Worm (Caenorhabditis elegans) whole organism, L1 larva: ENCODE data around the gene C01G5.7.

Experiments
- C04F5.9 ChIP-seq: sonication (generic microtip); optimal IDR thresholded peaks from 2 replicates; lab custom pipeline; 2016; ENCODE audit warnings: missing genetic modification characterization, missing compliant biosample characterization
- C16A3.4 ChIP-seq: fragments of 150-350 bp; optimal IDR thresholded peaks from 2 replicates; lab custom pipeline; 2014; ENCODE audit warnings: missing biosample characterization, missing genetic modification characterization
- C34B4.2 ChIP-seq: sonication (generic microtip); optimal IDR thresholded peaks from 2 replicates; lab custom pipeline; 2017; ENCODE audit warnings: mild to moderate bottlenecking, missing genetic modification characterization, missing compliant biosample characterization
- F16B12.6 ChIP-seq: fragments of 150-350 bp; optimal IDR thresholded peaks from 2 replicates; lab custom pipeline; 2014; ENCODE audit warnings: missing biosample characterization, missing genetic modification characterization
- aly-2 ChIP-seq: fragments of 150-350 bp; optimal IDR thresholded peaks from 2 replicates; lab custom pipeline; 2014; ENCODE audit warnings: missing biosample characterization, missing genetic modification characterization
- ama-1 ChIP-seq: fragments of 150-350 bp; optimal IDR thresholded peaks from 2 replicates; lab custom pipeline; 2014
- blmp-1 ChIP-seq: fragments of 150-350 bp; optimal IDR thresholded peaks from 2 replicates; lab custom pipeline; 2014; ENCODE audit warnings: missing biosample characterization, missing genetic modification characterization
- ceh-63 ChIP-seq: fragments of 200-800 bp; sonication (Bioruptor generic); optimal IDR thresholded peaks from 2 replicates; lab custom pipeline; 2018; ENCODE audit warnings: mild to moderate bottlenecking, missing genetic modification characterization, missing compliant biosample characterization
- ceh-8 ChIP-seq: fragments of 200-800 bp; sonication (Bioruptor generic); optimal IDR thresholded peaks from 2 replicates; lab custom pipeline; 2018; ENCODE audit warnings: mild to moderate bottlenecking, missing genetic modification characterization, moderate library complexity, missing compliant biosample characterization
- ceh-82 ChIP-seq, 3 experiments: fragments of 150-350 bp in 1 of 3; sonication (generic microtip) in 2 of 3; optimal IDR thresholded peaks; 2 replicates each; lab custom pipeline; 2014 to 2017; ENCODE audit warnings: missing biosample characterization in 3 of 3, missing genetic modification characterization in 3 of 3
- ceh-88 ChIP-seq: fragments of 200-800 bp; sonication (Bioruptor generic); IDR thresholded peaks from 2 replicates; pipeline ENCODE4 v1.3.6; 2022; ENCODE audit warnings: missing genetic modification characterization, missing compliant biosample characterization
- ceh-90 ChIP-seq: sonication (generic microtip); optimal IDR thresholded peaks from 2 replicates; lab custom pipeline; 2016; ENCODE audit warnings: missing genetic modification characterization, missing compliant biosample characterization
- efl-1 ChIP-seq, 4 experiments: fragments of 150-350 bp; optimal IDR thresholded peaks in 3 of 4; peaks in 1 of 4; 1 replicate in 1 of 4; 2 replicates in 3 of 4; lab custom pipeline; 2014; ENCODE audit warnings: missing biosample characterization in 2 of 4, missing genetic modification characterization in 2 of 4, missing genetic modification reagents in 2 of 4
- egl-27 ChIP-seq, 2 experiments: fragments of 150-350 bp in 1 of 2; sonication (generic microtip); optimal IDR thresholded peaks; 3 replicates each; lab custom pipeline; 2017 to 2018; ENCODE audit warnings: missing biosample characterization in 2 of 2, missing genetic modification characterization in 2 of 2, missing genetic modification reagents in 2 of 2
- elt-2 ChIP-seq: sonication (generic microtip); optimal IDR thresholded peaks from 2 replicates; lab custom pipeline; 2016; ENCODE audit warnings: missing genetic modification characterization, mild to moderate bottlenecking, inconsistent platforms, missing compliant biosample characterization, missing genetic modification reagents
- ets-5 ChIP-seq: fragments of 200-800 bp; sonication (Bioruptor generic); IDR thresholded peaks from 2 replicates; pipeline ENCODE4 v1.3.6; 2022; ENCODE audit warnings: missing genetic modification characterization, missing compliant biosample characterization
- fkh-10 ChIP-seq: sonication (generic microtip); optimal IDR thresholded peaks from 2 replicates; lab custom pipeline; 2017; ENCODE audit warnings: missing biosample characterization, missing genetic modification reagents, missing genetic modification characterization
- fkh-8 ChIP-seq: sonication (generic microtip); optimal IDR thresholded peaks from 2 replicates; lab custom pipeline; 2016; ENCODE audit warnings: mild to moderate bottlenecking, missing genetic modification characterization, missing compliant biosample characterization
- fos-1 ChIP-seq: fragments of 150-350 bp; optimal IDR thresholded peaks from 2 replicates; lab custom pipeline; 2014; ENCODE audit warnings: missing biosample characterization, missing genetic modification characterization
- grh-1 ChIP-seq: fragments of 200-800 bp; sonication (Bioruptor generic); IDR thresholded peaks from 2 replicates; pipeline ENCODE4 v1.3.6; 2022; ENCODE audit warnings: missing genetic modification reagents, missing genetic modification characterization, missing compliant biosample characterization
- hlh-17 ChIP-seq: fragments of 200-800 bp; sonication (Bioruptor generic); optimal IDR thresholded peaks from 2 replicates; lab custom pipeline; 2018; ENCODE audit warnings: missing genetic modification characterization, mild to moderate bottlenecking, missing compliant biosample characterization, moderate library complexity, borderline replicate concordance
- hlh-4 ChIP-seq: sonication (generic microtip); optimal IDR thresholded peaks from 2 replicates; lab custom pipeline; 2016; ENCODE audit warnings: mild to moderate bottlenecking, missing genetic modification characterization, missing compliant biosample characterization
- hpl-2 ChIP-seq: fragments of 150-350 bp; optimal IDR thresholded peaks from 2 replicates; lab custom pipeline; 2014; ENCODE audit warnings: missing biosample characterization, missing genetic modification reagents, missing genetic modification characterization
- lin-13 ChIP-seq: fragments of 150-350 bp; optimal IDR thresholded peaks from 2 replicates; lab custom pipeline; 2014; ENCODE audit warnings: missing biosample characterization, missing genetic modification reagents, missing genetic modification characterization
- lin-15B ChIP-seq: fragments of 150-350 bp; sonication (generic microtip); optimal IDR thresholded peaks from 3 replicates; lab custom pipeline; 2014; ENCODE audit warnings: missing biosample characterization, missing genetic modification characterization
- lin-35 ChIP-seq, 2 experiments: fragments of 150-350 bp; optimal IDR thresholded peaks; 2 replicates each; lab custom pipeline; 2014; ENCODE audit warnings: missing biosample characterization in 2 of 2, missing genetic modification characterization in 2 of 2, missing genetic modification reagents in 2 of 2
- lir-3 ChIP-seq: sonication (generic microtip); optimal IDR thresholded peaks from 2 replicates; lab custom pipeline; 2016; ENCODE audit warnings: mild to moderate bottlenecking, missing genetic modification characterization, moderate library complexity, missing compliant biosample characterization; ENCODE audit not compliant: poor library complexity
- lsy-2 ChIP-seq, 2 experiments: fragments of 150-350 bp; optimal IDR thresholded peaks; 2 replicates each; lab custom pipeline; 2014; ENCODE audit warnings: missing biosample characterization in 2 of 2, missing genetic modification characterization in 2 of 2
- mab-9 ChIP-seq: fragments of 200-800 bp; sonication (Bioruptor generic); IDR thresholded peaks from 2 replicates; pipeline ENCODE4 v1.3.6; 2022; ENCODE audit warnings: missing genetic modification reagents, missing genetic modification characterization, missing compliant biosample characterization
- mep-1 ChIP-seq: fragments of 150-350 bp; optimal IDR thresholded peaks from 2 replicates; lab custom pipeline; 2014; ENCODE audit warnings: missing biosample characterization, missing genetic modification characterization
- nhr-11 ChIP-seq: fragments of 150-350 bp; optimal IDR thresholded peaks from 2 replicates; lab custom pipeline; 2014; ENCODE audit warnings: missing biosample characterization, missing genetic modification characterization
- nhr-19 ChIP-seq: fragments of 200-800 bp; sonication (Bioruptor generic); conservative IDR thresholded peaks from 2 replicates; pipeline ENCODE4 v1.3.6; 2022; ENCODE audit warnings: missing genetic modification characterization, missing compliant biosample characterization
- nhr-20 ChIP-seq: sonication (generic microtip); optimal IDR thresholded peaks from 2 replicates; lab custom pipeline; 2016; ENCODE audit warnings: mild to moderate bottlenecking, missing genetic modification characterization, missing compliant biosample characterization
- nhr-28 ChIP-seq: fragments of 150-350 bp; optimal IDR thresholded peaks from 2 replicates; lab custom pipeline; 2014; ENCODE audit warnings: missing biosample characterization, missing genetic modification characterization
- nhr-47 ChIP-seq: sonication (generic microtip); optimal IDR thresholded peaks from 2 replicates; lab custom pipeline; 2016; ENCODE audit warnings: mild to moderate bottlenecking, missing genetic modification characterization, moderate library complexity, missing compliant biosample characterization
- nhr-71 ChIP-seq: sonication (generic microtip); optimal IDR thresholded peaks from 2 replicates; lab custom pipeline; 2016; ENCODE audit warnings: mild to moderate bottlenecking, missing genetic modification characterization, moderate library complexity, missing compliant biosample characterization
- nhr-84 ChIP-seq: sonication (generic microtip); optimal IDR thresholded peaks from 2 replicates; lab custom pipeline; 2017; ENCODE audit warnings: missing biosample characterization, missing genetic modification characterization
- nhr-85 ChIP-seq: sonication (generic microtip); peaks from one replicate; lab custom pipeline; 2016; ENCODE audit warnings: missing genetic modification characterization, inconsistent platforms, missing compliant biosample characterization
- nhr-90 ChIP-seq: sonication (generic microtip); optimal IDR thresholded peaks from 2 replicates; lab custom pipeline; 2016; ENCODE audit warnings: mild to moderate bottlenecking, missing genetic modification characterization, missing compliant biosample characterization; ENCODE audit not compliant: poor library complexity
- pag-3 ChIP-seq: sonication (generic microtip); optimal IDR thresholded peaks from 2 replicates; lab custom pipeline; 2017; ENCODE audit warnings: missing genetic modification characterization, mild to moderate bottlenecking, missing compliant biosample characterization, antibody characterized with exemption, borderline replicate concordance; ENCODE audit not compliant: insufficient read depth
- pax-3 ChIP-seq: fragments of 200-800 bp; sonication (Bioruptor generic); optimal IDR thresholded peaks from 2 replicates; lab custom pipeline; 2018; ENCODE audit warnings: mild to moderate bottlenecking, missing genetic modification characterization, moderate library complexity, missing compliant biosample characterization
- pqm-1 ChIP-seq: sonication (generic microtip); optimal IDR thresholded peaks from 3 replicates; lab custom pipeline; 2017; ENCODE audit warnings: missing biosample characterization, missing genetic modification characterization
- snpc-4 ChIP-seq: fragments of 150-350 bp; optimal IDR thresholded peaks from 2 replicates; lab custom pipeline; 2014; ENCODE audit warnings: missing biosample characterization, missing genetic modification characterization
- sptf-1 ChIP-seq: fragments of 150-350 bp; optimal IDR thresholded peaks from 2 replicates; lab custom pipeline; 2014; ENCODE audit warnings: missing biosample characterization, missing genetic modification characterization
- tbx-2 ChIP-seq: sonication (generic microtip); optimal IDR thresholded peaks from 2 replicates; lab custom pipeline; 2016; ENCODE audit warnings: missing genetic modification characterization, missing compliant biosample characterization
- tlp-1 ChIP-seq: fragments of 150-350 bp; optimal IDR thresholded peaks from 2 replicates; lab custom pipeline; 2014; ENCODE audit warnings: missing biosample characterization, missing genetic modification characterization
- unc-30 ChIP-seq: sonication (generic microtip); optimal IDR thresholded peaks from 2 replicates; lab custom pipeline; 2017; ENCODE audit warnings: missing biosample characterization, missing genetic modification characterization
- unc-62 ChIP-seq: fragments of 150-350 bp; optimal IDR thresholded peaks from 2 replicates; lab custom pipeline; 2014; ENCODE audit warnings: missing biosample characterization, missing genetic modification reagents, missing genetic modification characterization
- vab-15 ChIP-seq: sonication (generic microtip); optimal IDR thresholded peaks from 2 replicates; lab custom pipeline; 2017; ENCODE audit warnings: missing genotype, mild to moderate bottlenecking, missing genetic modification characterization, missing compliant biosample characterization
- xbp-1 ChIP-seq: sonication (generic microtip); optimal IDR thresholded peaks from 2 replicates; lab custom pipeline; 2016; ENCODE audit warnings: missing genetic modification characterization, missing compliant biosample characterization
- zag-1 ChIP-seq: fragments of 150-350 bp; optimal IDR thresholded peaks from 2 replicates; lab custom pipeline; 2014; ENCODE audit warnings: missing biosample characterization, missing genetic modification characterization
- zip-4 ChIP-seq: fragments of 200-800 bp; sonication (Bioruptor generic); optimal IDR thresholded peaks from 2 replicates; lab custom pipeline; 2018; ENCODE audit warnings: mild to moderate bottlenecking, missing genetic modification characterization, moderate library complexity, missing compliant biosample characterization
- ztf-11 ChIP-seq, 2 experiments: sonication (generic microtip); optimal IDR thresholded peaks; 2 replicates each; lab custom pipeline; 2016 to 2017; ENCODE audit warnings: missing genetic modification characterization in 2 of 2, missing biosample characterization in 1 of 2, missing compliant biosample characterization in 1 of 2
- ztf-4 ChIP-seq: fragments of 150-350 bp; optimal IDR thresholded peaks from 2 replicates; lab custom pipeline; 2014; ENCODE audit warnings: missing biosample characterization, missing genetic modification characterization

Gene C01G5.7

ce11 chrIV:6480978-6481377 lies 37.0 kb upstream of the C01G5.7 start (continued):
- TF ChIP-seq nhr-19 (GFP tag; lab: Robert Waterston, UW): peak; percentile 40
- TF ChIP-seq pax-3 (tag; lab: Kevin White, UChicago): no peak
- no peak for TF ChIP-seq ceh-63 (GFP tag; lab: Kevin White, UChicago)
- TF ChIP-seq ztf-11 (tag; optimal IDR thresholded peaks at IDR 0.05; lab: Kevin White, UChicago): no peak
- no peak for TF ChIP-seq lin-15B (tag; lab: Kevin White, UChicago)
- TF ChIP-seq C34B4.2 (tag; lab: Kevin White, UChicago): no peak
- no peak for TF ChIP-seq nhr-47 (tag; lab: Kevin White, UChicago)
- no peak for TF ChIP-seq aly-2
- TF ChIP-seq lin-35 (GFP tag; optimal IDR thresholded peaks at IDR 0.05; lab: Kevin White, UChicago): peak; percentile 23 to 69
- peak in 1 of 3 experiments; percentile 25 for TF ChIP-seq ceh-82 (tag; optimal IDR thresholded peaks at IDR 0.05; lab: Kevin White, UChicago)
- TF ChIP-seq pag-3 (tag; lab: Kevin White, UChicago): no peak
- TF ChIP-seq ceh-90 (tag; lab: Kevin White, UChicago): no peak
- TF ChIP-seq blmp-1: no peak
- no peak for TF ChIP-seq vab-15 (tag; lab: Kevin White, UChicago)
- TF ChIP-seq xbp-1 (tag; lab: Kevin White, UChicago): no peak
- TF ChIP-seq lin-13 (GFP tag; lab: Kevin White, UChicago): no peak
- TF ChIP-seq efl-1 (optimal IDR thresholded peaks at IDR 0.05; lab: Kevin White, UChicago): peak in 1 of 2 experiments; percentile 21
- peak in 1 of 2 experiments; percentile 89 for TF ChIP-seq efl-1 (GFP tag; optimal IDR thresholded peaks at IDR 0.05 in 1 of 2; lab: Kevin White, UChicago)
- no peak for TF ChIP-seq ama-1 (lab: Kevin White, UChicago)
- no peak for TF ChIP-seq ztf-4 (tag; lab: Kevin White, UChicago)
- TF ChIP-seq nhr-11 (tag; lab: Kevin White, UChicago): no peak
- peak; percentile 37 for TF ChIP-seq C16A3.4
- no peak for TF ChIP-seq sptf-1 (tag; lab: Kevin White, UChicago)
- no peak for TF ChIP-seq fkh-10 (GFP tag; lab: Kevin White, UChicago)
- TF ChIP-seq nhr-28 (tag; lab: Kevin White, UChicago): no peak
- TF ChIP-seq mab-9 (GFP tag; lab: Robert Waterston, UW): no peak
- no peak for TF ChIP-seq lir-3 (tag; lab: Kevin White, UChicago)
- peak; percentile 54 for TF ChIP-seq nhr-20
- no peak for TF ChIP-seq tlp-1 (tag; lab: Kevin White, UChicago)
- TF ChIP-seq snpc-4: no peak
- no peak for TF ChIP-seq nhr-71 (tag; lab: Kevin White, UChicago)
- no peak for TF ChIP-seq lsy-2 (tag; optimal IDR thresholded peaks at IDR 0.05; lab: Kevin White, UChicago)
- no peak for TF ChIP-seq F16B12.6 (tag; lab: Kevin White, UChicago)
- no peak for TF ChIP-seq ceh-8 (GFP tag; lab: Kevin White, UChicago)
- no peak for TF ChIP-seq hlh-4 (tag; lab: Kevin White, UChicago)
- no peak for TF ChIP-seq C04F5.9 (tag; lab: Kevin White, UChicago)
- TF ChIP-seq grh-1 (GFP tag; lab: Robert Waterston, UW): no peak
- TF ChIP-seq mep-1 (tag; lab: Kevin White, UChicago): no peak
- TF ChIP-seq pqm-1 (tag; lab: Kevin White, UChicago): no peak
- no peak for TF ChIP-seq hlh-17 (GFP tag; lab: Kevin White, UChicago)
- TF ChIP-seq fkh-8 (tag; lab: Kevin White, UChicago): no peak
- no peak for TF ChIP-seq unc-30 (tag; lab: Kevin White, UChicago)
- TF ChIP-seq nhr-85: peak; percentile 57
- TF ChIP-seq unc-62: no peak
- no peak for TF ChIP-seq zag-1 (tag; lab: Kevin White, UChicago)
- TF ChIP-seq nhr-90: peak; percentile 49
- TF ChIP-seq egl-27 (tag; optimal IDR thresholded peaks at IDR 0.05; lab: Kevin White, UChicago): no peak
- TF ChIP-seq tbx-2 (tag; lab: Kevin White, UChicago): no peak
- peak; percentile 19 for TF ChIP-seq elt-2
- TF ChIP-seq ets-5 (GFP tag; lab: Robert Waterston, UW): no peak
- TF ChIP-seq zip-4 (GFP tag; lab: Kevin White, UChicago): no peak
- no peak for TF ChIP-seq fos-1
- no peak for TF ChIP-seq nhr-84
- TF ChIP-seq ceh-88 (GFP tag; lab: Robert Waterston, UW): no peak
- no peak for TF ChIP-seq hpl-2 (GFP tag; lab: Kevin White, UChicago)
